Worm (Caenorhabditis elegans) whole organism, L1 larva: ENCODE measurements around the gene aptf-2.

Source experiments
- C04F5.9 ChIP-seq: sonication (generic microtip); optimal IDR thresholded peaks from 2 replicates; lab custom pipeline; 2016; ENCODE audit warnings: missing genetic modification characterization, missing compliant biosample characterization
- F16B12.6 ChIP-seq: fragments of 150-350 bp; optimal IDR thresholded peaks from 2 replicates; lab custom pipeline; 2014; ENCODE audit warnings: missing biosample characterization, missing genetic modification characterization
- Y116A8C.19 ChIP-seq: sonication (generic microtip); optimal IDR thresholded peaks from 2 replicates; lab custom pipeline; 2016; ENCODE audit warnings: missing compliant biosample characterization, missing genetic modification characterization, borderline replicate concordance
- alr-1 ChIP-seq: fragments of 200-800 bp; sonication (Bioruptor generic); optimal IDR thresholded peaks from 2 replicates; lab custom pipeline; 2018; ENCODE audit warnings: borderline replicate concordance, mild to moderate bottlenecking, missing genetic modification characterization, missing compliant biosample characterization
- aly-2 ChIP-seq: fragments of 150-350 bp; optimal IDR thresholded peaks from 2 replicates; lab custom pipeline; 2014; ENCODE audit warnings: missing biosample characterization, missing genetic modification characterization
- ama-1 ChIP-seq: fragments of 150-350 bp; optimal IDR thresholded peaks from 2 replicates; lab custom pipeline; 2014
- blmp-1 ChIP-seq: fragments of 150-350 bp; optimal IDR thresholded peaks from 2 replicates; lab custom pipeline; 2014; ENCODE audit warnings: missing biosample characterization, missing genetic modification characterization
- ceh-63 ChIP-seq: fragments of 200-800 bp; sonication (Bioruptor generic); optimal IDR thresholded peaks from 2 replicates; lab custom pipeline; 2018; ENCODE audit warnings: mild to moderate bottlenecking, missing genetic modification characterization, missing compliant biosample characterization
- ceh-8 ChIP-seq: fragments of 200-800 bp; sonication (Bioruptor generic); optimal IDR thresholded peaks from 2 replicates; lab custom pipeline; 2018; ENCODE audit warnings: mild to moderate bottlenecking, missing genetic modification characterization, moderate library complexity, missing compliant biosample characterization
- ceh-88 ChIP-seq: fragments of 200-800 bp; sonication (Bioruptor generic); IDR thresholded peaks from 2 replicates; pipeline ENCODE4 v1.3.6; 2022; ENCODE audit warnings: missing genetic modification characterization, missing compliant biosample characterization
- ces-1 ChIP-seq: fragments of 150-350 bp; optimal IDR thresholded peaks from 2 replicates; lab custom pipeline; 2014; ENCODE audit warnings: missing biosample characterization, missing genetic modification reagents, missing genetic modification characterization
- dpl-1 ChIP-seq, 3 experiments: fragments of 150-350 bp in 2 of 3; sonication (generic microtip) in 1 of 3; optimal IDR thresholded peaks; 2 replicates each; lab custom pipeline; 2014 to 2017; ENCODE audit warnings: missing biosample characterization in 3 of 3, missing genetic modification characterization in 3 of 3, missing genetic modification reagents in 3 of 3
- dsc-1 ChIP-seq: sonication (generic microtip); optimal IDR thresholded peaks from 2 replicates; lab custom pipeline; 2016; ENCODE audit warnings: mild to moderate bottlenecking, missing genetic modification characterization, missing compliant biosample characterization
- efl-3 ChIP-seq: fragments of 200-800 bp; sonication (Bioruptor generic); optimal IDR thresholded peaks from 2 replicates; lab custom pipeline; 2018; ENCODE audit warnings: mild to moderate bottlenecking, missing genetic modification characterization, missing compliant biosample characterization
- elt-2 ChIP-seq: sonication (generic microtip); optimal IDR thresholded peaks from 2 replicates; lab custom pipeline; 2016; ENCODE audit warnings: missing genetic modification characterization, mild to moderate bottlenecking, inconsistent platforms, missing compliant biosample characterization, missing genetic modification reagents
- elt-3 ChIP-seq, 6 experiments: fragments of 150-350 bp in 1 of 6; sonication (generic microtip); optimal IDR thresholded peaks; 2 replicates each; lab custom pipeline; 2017 to 2018; ENCODE audit warnings: missing biosample characterization in 6 of 6, missing genetic modification characterization in 6 of 6, inconsistent platforms in 1 of 6
- ets-5 ChIP-seq: fragments of 200-800 bp; sonication (Bioruptor generic); IDR thresholded peaks from 2 replicates; pipeline ENCODE4 v1.3.6; 2022; ENCODE audit warnings: missing genetic modification characterization, missing compliant biosample characterization
- fkh-10 ChIP-seq: sonication (generic microtip); optimal IDR thresholded peaks from 2 replicates; lab custom pipeline; 2017; ENCODE audit warnings: missing biosample characterization, missing genetic modification reagents, missing genetic modification characterization
- fkh-4 ChIP-seq: sonication (generic microtip); optimal IDR thresholded peaks from 2 replicates; lab custom pipeline; 2016; ENCODE audit warnings: missing compliant biosample characterization, missing genetic modification characterization, borderline replicate concordance
- fkh-8 ChIP-seq: sonication (generic microtip); optimal IDR thresholded peaks from 2 replicates; lab custom pipeline; 2016; ENCODE audit warnings: mild to moderate bottlenecking, missing genetic modification characterization, missing compliant biosample characterization
- fos-1 ChIP-seq: fragments of 150-350 bp; optimal IDR thresholded peaks from 2 replicates; lab custom pipeline; 2014; ENCODE audit warnings: missing biosample characterization, missing genetic modification characterization
- grh-1 ChIP-seq: fragments of 200-800 bp; sonication (Bioruptor generic); IDR thresholded peaks from 2 replicates; pipeline ENCODE4 v1.3.6; 2022; ENCODE audit warnings: missing genetic modification reagents, missing genetic modification characterization, missing compliant biosample characterization
- hlh-4 ChIP-seq: sonication (generic microtip); optimal IDR thresholded peaks from 2 replicates; lab custom pipeline; 2016; ENCODE audit warnings: mild to moderate bottlenecking, missing genetic modification characterization, missing compliant biosample characterization
- isw-1 ChIP-seq: fragments of 200-800 bp; sonication (Bioruptor generic); IDR thresholded peaks from 2 replicates; pipeline ENCODE4 v1.3.6; 2022; ENCODE audit warnings: missing genetic modification characterization, missing compliant biosample characterization
- jun-1 ChIP-seq: fragments of 150-350 bp; optimal IDR thresholded peaks from 2 replicates; lab custom pipeline; 2014; ENCODE audit warnings: missing biosample characterization, missing genetic modification reagents, missing genetic modification characterization
- lin-14 ChIP-seq: fragments of 200-800 bp; sonication (Bioruptor generic); optimal IDR thresholded peaks from 2 replicates; lab custom pipeline; 2018; ENCODE audit warnings: mild to moderate bottlenecking, missing genetic modification characterization, moderate library complexity, missing compliant biosample characterization
- lin-35 ChIP-seq, 2 experiments: fragments of 150-350 bp; optimal IDR thresholded peaks; 2 replicates each; lab custom pipeline; 2014; ENCODE audit warnings: missing biosample characterization in 2 of 2, missing genetic modification characterization in 2 of 2, missing genetic modification reagents in 2 of 2
- lin-39 ChIP-seq: fragments of 150-350 bp; optimal IDR thresholded peaks from 2 replicates; lab custom pipeline; 2014; ENCODE audit warnings: missing biosample characterization, missing genetic modification reagents, missing genetic modification characterization
- lir-3 ChIP-seq: sonication (generic microtip); optimal IDR thresholded peaks from 2 replicates; lab custom pipeline; 2016; ENCODE audit warnings: mild to moderate bottlenecking, missing genetic modification characterization, moderate library complexity, missing compliant biosample characterization; ENCODE audit not compliant: poor library complexity
- mdl-1 ChIP-seq, 2 experiments: fragments of 150-350 bp; optimal IDR thresholded peaks; 2 replicates each; lab custom pipeline; 2014 to 2017; ENCODE audit warnings: missing biosample characterization in 2 of 2, missing genetic modification characterization in 2 of 2, inconsistent platforms in 1 of 2
- mep-1 ChIP-seq: fragments of 150-350 bp; optimal IDR thresholded peaks from 2 replicates; lab custom pipeline; 2014; ENCODE audit warnings: missing biosample characterization, missing genetic modification characterization
- nhr-12 ChIP-seq: sonication (generic microtip); optimal IDR thresholded peaks from 2 replicates; lab custom pipeline; 2017; ENCODE audit warnings: missing biosample characterization, missing genetic modification characterization
- nhr-19 ChIP-seq: fragments of 200-800 bp; sonication (Bioruptor generic); conservative IDR thresholded peaks from 2 replicates; pipeline ENCODE4 v1.3.6; 2022; ENCODE audit warnings: missing genetic modification characterization, missing compliant biosample characterization
- nhr-237 ChIP-seq: fragments of 150-350 bp; optimal IDR thresholded peaks from 2 replicates; lab custom pipeline; 2014; ENCODE audit warnings: missing biosample characterization, missing genetic modification characterization
- nhr-47 ChIP-seq: sonication (generic microtip); optimal IDR thresholded peaks from 2 replicates; lab custom pipeline; 2016; ENCODE audit warnings: mild to moderate bottlenecking, missing genetic modification characterization, moderate library complexity, missing compliant biosample characterization
- nhr-71 ChIP-seq: sonication (generic microtip); optimal IDR thresholded peaks from 2 replicates; lab custom pipeline; 2016; ENCODE audit warnings: mild to moderate bottlenecking, missing genetic modification characterization, moderate library complexity, missing compliant biosample characterization
- nhr-76 ChIP-seq: sonication (generic microtip); optimal IDR thresholded peaks from 2 replicates; lab custom pipeline; 2017; ENCODE audit warnings: missing biosample characterization, missing genetic modification characterization
- nhr-77 ChIP-seq: fragments of 150-350 bp; optimal IDR thresholded peaks from 2 replicates; lab custom pipeline; 2014; ENCODE audit warnings: missing biosample characterization, missing genetic modification characterization
- nhr-84 ChIP-seq: sonication (generic microtip); optimal IDR thresholded peaks from 2 replicates; lab custom pipeline; 2017; ENCODE audit warnings: missing biosample characterization, missing genetic modification characterization
- nhr-85 ChIP-seq: sonication (generic microtip); peaks from one replicate; lab custom pipeline; 2016; ENCODE audit warnings: missing genetic modification characterization, inconsistent platforms, missing compliant biosample characterization
- nhr-90 ChIP-seq: sonication (generic microtip); optimal IDR thresholded peaks from 2 replicates; lab custom pipeline; 2016; ENCODE audit warnings: mild to moderate bottlenecking, missing genetic modification characterization, missing compliant biosample characterization; ENCODE audit not compliant: poor library complexity
- pax-3 ChIP-seq: fragments of 200-800 bp; sonication (Bioruptor generic); optimal IDR thresholded peaks from 2 replicates; lab custom pipeline; 2018; ENCODE audit warnings: mild to moderate bottlenecking, missing genetic modification characterization, moderate library complexity, missing compliant biosample characterization
- pqm-1 ChIP-seq: sonication (generic microtip); optimal IDR thresholded peaks from 3 replicates; lab custom pipeline; 2017; ENCODE audit warnings: missing biosample characterization, missing genetic modification characterization
- skn-1 ChIP-seq: fragments of 150-350 bp; optimal IDR thresholded peaks from 2 replicates; lab custom pipeline; 2014; ENCODE audit warnings: missing biosample characterization, missing genetic modification characterization
- snu-23 ChIP-seq: sonication (generic microtip); optimal IDR thresholded peaks from 2 replicates; lab custom pipeline; 2016; ENCODE audit warnings: missing genetic modification characterization, missing compliant biosample characterization
- sup-37 ChIP-seq: fragments of 200-800 bp; sonication (Bioruptor generic); optimal IDR thresholded peaks from 2 replicates; lab custom pipeline; 2018; ENCODE audit warnings: mild to moderate bottlenecking, missing genetic modification characterization, missing compliant biosample characterization
- tbx-2 ChIP-seq: sonication (generic microtip); optimal IDR thresholded peaks from 2 replicates; lab custom pipeline; 2016; ENCODE audit warnings: missing genetic modification characterization, missing compliant biosample characterization
- tlp-1 ChIP-seq: fragments of 150-350 bp; optimal IDR thresholded peaks from 2 replicates; lab custom pipeline; 2014; ENCODE audit warnings: missing biosample characterization, missing genetic modification characterization
- unc-30 ChIP-seq: sonication (generic microtip); optimal IDR thresholded peaks from 2 replicates; lab custom pipeline; 2017; ENCODE audit warnings: missing biosample characterization, missing genetic modification characterization
- unc-62 ChIP-seq: fragments of 150-350 bp; optimal IDR thresholded peaks from 2 replicates; lab custom pipeline; 2014; ENCODE audit warnings: missing biosample characterization, missing genetic modification reagents, missing genetic modification characterization
- zag-1 ChIP-seq: fragments of 150-350 bp; optimal IDR thresholded peaks from 2 replicates; lab custom pipeline; 2014; ENCODE audit warnings: missing biosample characterization, missing genetic modification characterization
- zip-4 ChIP-seq: fragments of 200-800 bp; sonication (Bioruptor generic); optimal IDR thresholded peaks from 2 replicates; lab custom pipeline; 2018; ENCODE audit warnings: mild to moderate bottlenecking, missing genetic modification characterization, moderate library complexity, missing compliant biosample characterization
- ztf-4 ChIP-seq: fragments of 150-350 bp; optimal IDR thresholded peaks from 2 replicates; lab custom pipeline; 2014; ENCODE audit warnings: missing biosample characterization, missing genetic modification characterization

The aptf-2 gene

DNA sequence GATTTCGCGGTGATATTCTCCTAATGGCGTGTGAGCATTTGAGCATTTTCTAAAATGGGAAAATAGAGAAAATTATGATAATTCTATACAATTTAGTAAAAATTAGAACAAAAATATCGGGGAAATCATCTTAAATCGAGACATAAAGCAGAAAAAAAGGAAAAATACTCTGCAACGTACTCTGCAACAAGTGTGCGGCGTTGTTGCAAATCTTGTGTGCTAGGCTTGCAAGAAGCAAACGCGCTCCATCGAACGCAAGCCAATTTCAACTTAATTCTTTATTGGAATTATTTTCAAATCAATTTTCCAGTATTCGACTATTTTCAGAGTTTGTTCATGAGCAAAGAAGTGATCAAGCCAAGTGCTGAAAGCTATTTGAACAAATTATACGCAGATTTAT lies 29.8 kb downstream of the aptf-2 start, which contains the start of the genes Y62E10A.20, Y62E10A.23 and mdt-9 (continued):
- TF ChIP-seq Y116A8C.19 (tag; lab: Kevin White, UChicago) (no peak), lin-35 (GFP tag; optimal IDR thresholded peaks at IDR 0.05; lab: Kevin White, UChicago) (peak; percentile 78 to 87), sup-37 (no peak), nhr-85 (tag; lab: Kevin White, UChicago) (peak; percentile 78), ceh-8 (GFP tag; lab: Kevin White, UChicago) (no peak), fkh-4 (no peak), ces-1 (no peak), unc-62 (GFP tag; lab: Kevin White, UChicago) (no peak), tbx-2 (tag; lab: Kevin White, UChicago) (peak; percentile 75), fkh-10 (GFP tag; lab: Kevin White, UChicago) (no peak), nhr-77 (tag; lab: Kevin White, UChicago) (peak; percentile 41), nhr-71 (tag; lab: Kevin White, UChicago) (peak; percentile 84), nhr-19 (GFP tag; lab: Robert Waterston, UW) (peak; percentile 74), grh-1 (GFP tag; lab: Robert Waterston, UW) (0 out of 2 replicates have a peak, but pooled peaks have one; percentile 32), ama-1 (lab: Kevin White, UChicago) (no peak), efl-3 (no peak), C04F5.9 (peak; percentile 24), dsc-1 (peak; percentile 78), fos-1 (tag; lab: Kevin White, UChicago) (peak; percentile 67), ztf-4 (tag; lab: Kevin White, UChicago) (no peak), lin-39 (tag; lab: Kevin White, UChicago) (peak; percentile 58), zag-1 (no peak), zip-4 (no peak), elt-2 (tag; lab: Kevin White, UChicago) (peak; percentile 12), ceh-63 (GFP tag; lab: Kevin White, UChicago) (no peak), ceh-88 (GFP tag; lab: Robert Waterston, UW) (no peak), alr-1 (tag; lab: Kevin White, UChicago) (no peak), jun-1 (tag; lab: Kevin White, UChicago) (peak; percentile 64), fkh-8 (tag; lab: Kevin White, UChicago) (peak; percentile 77), blmp-1 (tag; lab: Kevin White, UChicago) (peak; percentile 75), unc-30 (tag; lab: Kevin White, UChicago) (no peak), mdl-1 (tag; optimal IDR thresholded peaks at IDR 0.05; lab: Kevin White, UChicago) (peak in 1 of 2 experiments; percentile 69), pqm-1 (tag; lab: Kevin White, UChicago) (no peak), pax-3 (tag; lab: Kevin White, UChicago) (peak; percentile 31), nhr-84 (tag; lab: Kevin White, UChicago) (no peak), elt-3 (tag; optimal IDR thresholded peaks at IDR 0.05; lab: Kevin White, UChicago) (peak in 2 of 6 experiments; percentile 39 to 61), lir-3 (tag; lab: Kevin White, UChicago) (peak; percentile 65), nhr-237 (tag; lab: Kevin White, UChicago) (no peak), mep-1 (tag; lab: Kevin White, UChicago) (peak; percentile 67), ets-5 (GFP tag; lab: Robert Waterston, UW) (no peak), tlp-1 (tag; lab: Kevin White, UChicago) (no peak), hlh-4 (tag; lab: Kevin White, UChicago) (no peak), nhr-12 (tag; lab: Kevin White, UChicago) (no peak), lin-14 (GFP tag; lab: Kevin White, UChicago) (peak; percentile 76), aly-2 (peak; percentile 42), dpl-1 (GFP tag; optimal IDR thresholded peaks at IDR 0.05; lab: Kevin White, UChicago) (peak; percentile 63 to 76 (median 75)), nhr-47 (peak; percentile 84), nhr-76 (tag; lab: Kevin White, UChicago) (no peak), nhr-90 (tag; lab: Kevin White, UChicago) (peak; percentile 65), isw-1 (GFP tag; lab: Robert Waterston, UW) (peak; percentile 59), snu-23 (GFP tag; lab: Kevin White, UChicago) (peak; percentile 83), skn-1 (tag; lab: Kevin White, UChicago) (peak; percentile 90), F16B12.6 (tag; lab: Kevin White, UChicago) (peak; percentile 19)
